Worm (Caenorhabditis elegans): Measurements from ENCODE around the gene K03H9.3.

- TF ChIP-seq M03D4.4 (tag; optimal IDR thresholded peaks at IDR 0.05) (no peak), nhr-2 (tag; optimal IDR thresholded peaks at IDR 0.05) (no peak), ztf-11 (tag; optimal IDR thresholded peaks at IDR 0.05) (no peak), unc-62 (GFP tag; optimal IDR thresholded peaks at IDR 0.05) (no peak), elt-1 (tag; optimal IDR thresholded peaks at IDR 0.05; ENCODE audit: borderline replicate concordance, insufficient read depth) (no peak), snpc-4 (tag; optimal IDR thresholded peaks at IDR 0.05) (no peak), mep-1 (tag; optimal IDR thresholded peaks at IDR 0.05) (no peak)
Measured at ce11 chrII:6448189-6448588, 25.3 kb downstream of the K03H9.3 start.

All from whole organism, mixed stage, embryonic.